Fruit fly (Drosophila melanogaster) whole organism, adult: ENCODE results near the gene Tm2.
A peak's percentile ranks its signal among the peaks of the same experiment; 100 is the strongest.

Source experiments
- CG11617 ChIP-seq: fragments of 200-800 bp; sonication (Bioruptor generic); optimal IDR thresholded peaks from 2 replicates; lab custom pipeline; 2017; ENCODE audit warnings: mild to moderate bottlenecking, missing biosample characterization, missing genetic modification reagents, missing genetic modification characterization
- CG12768 ChIP-seq: fragments of 200-800 bp; sonication (Bioruptor generic); optimal IDR thresholded peaks from 2 replicates; lab custom pipeline; 2017; ENCODE audit warnings: missing biosample characterization, missing genetic modification characterization, mild to moderate bottlenecking, moderate library complexity, missing genetic modification reagents
- CG14711 ChIP-seq: fragments of 200-800 bp; sonication (Bioruptor generic); optimal IDR thresholded peaks from 2 replicates; lab custom pipeline; 2018; ENCODE audit warnings: missing biosample characterization, mild to moderate bottlenecking, missing genetic modification characterization, moderate library complexity
- CG1620 ChIP-seq: fragments of 200-800 bp; sonication (Bioruptor generic); optimal IDR thresholded peaks from 2 replicates; lab custom pipeline; 2016; ENCODE audit warnings: missing biosample characterization, missing genetic modification characterization
- CG33017 ChIP-seq: fragments of 200-800 bp; sonication (Bioruptor generic); optimal IDR thresholded peaks from 2 replicates; lab custom pipeline; 2018; ENCODE audit warnings: missing biosample characterization, mild to moderate bottlenecking, missing genetic modification characterization, moderate library complexity
- CG5204 ChIP-seq: fragments of 200-800 bp; sonication (Bioruptor generic); optimal IDR thresholded peaks from 2 replicates; lab custom pipeline; 2016; ENCODE audit warnings: missing biosample characterization, missing genetic modification characterization
- CG7045 ChIP-seq: fragments of 200-800 bp; sonication (Bioruptor generic); optimal IDR thresholded peaks from 2 replicates; lab custom pipeline; 2017; ENCODE audit warnings: missing biosample characterization, mild to moderate bottlenecking, missing genetic modification characterization
- CG7101 ChIP-seq: fragments of 200-800 bp; sonication (Bioruptor generic); optimal IDR thresholded peaks from 2 replicates; lab custom pipeline; 2018; ENCODE audit warnings: missing biosample characterization, mild to moderate bottlenecking, missing genetic modification characterization, moderate library complexity
- Clk ChIP-seq: fragments of 200-800 bp; sonication (Bioruptor generic); optimal IDR thresholded peaks from 2 replicates; lab custom pipeline; 2017; ENCODE audit warnings: missing biosample characterization, missing genetic modification characterization
- Crg-1 ChIP-seq: fragments of 200-800 bp; sonication (Bioruptor generic); optimal IDR thresholded peaks from 2 replicates; lab custom pipeline; 2016; ENCODE audit warnings: missing biosample characterization, missing genetic modification characterization
- Hr96 ChIP-seq: fragments of 200-800 bp; sonication (Bioruptor generic); optimal IDR thresholded peaks from 2 replicates; lab custom pipeline; 2016; ENCODE audit warnings: missing biosample characterization, missing genetic modification characterization
- Mnt ChIP-seq: fragments of 200-800 bp; sonication (Bioruptor generic); optimal IDR thresholded peaks from 2 replicates; lab custom pipeline; 2016; ENCODE audit warnings: missing biosample characterization, mild to moderate bottlenecking, missing genetic modification characterization
- bab1 ChIP-seq: fragments of 200-800 bp; sonication (Bioruptor generic); optimal IDR thresholded peaks from 3 replicates; lab custom pipeline; 2019; ENCODE audit warnings: missing biosample characterization, mild to moderate bottlenecking, missing genetic modification characterization, moderate library complexity
- cic ChIP-seq: fragments of 200-800 bp; sonication (Bioruptor generic); optimal IDR thresholded peaks from 2 replicates; lab custom pipeline; 2017; ENCODE audit warnings: missing biosample characterization, mild to moderate bottlenecking, missing genetic modification characterization, moderate library complexity
- cnc ChIP-seq, 2 experiments: fragments of >200 bp; optimal IDR thresholded peaks; 2 replicates each; lab custom pipeline; 2017
- kay ChIP-seq: fragments of 200-800 bp; sonication (Bioruptor generic); peaks from one replicate; lab custom pipeline; 2016; ENCODE audit warnings: missing biosample characterization, missing genetic modification characterization, borderline replicate concordance
- ovo ChIP-seq: fragments of 200-800 bp; sonication (Bioruptor generic); optimal IDR thresholded peaks from 2 replicates; lab custom pipeline; 2016; ENCODE audit warnings: missing biosample characterization, missing genetic modification characterization
- pad ChIP-seq: fragments of 200-800 bp; sonication (Bioruptor generic); optimal IDR thresholded peaks from 3 replicates; lab custom pipeline; 2017; ENCODE audit warnings: missing biosample characterization, missing genetic modification characterization, mild to moderate bottlenecking, moderate library complexity, missing genetic modification reagents
- tj ChIP-seq: fragments of 200-800 bp; sonication (Bioruptor generic); optimal IDR thresholded peaks from 3 replicates; lab custom pipeline; 2017; ENCODE audit warnings: missing biosample characterization, mild to moderate bottlenecking, missing genetic modification characterization, moderate library complexity
- toe ChIP-seq: fragments of 200-800 bp; sonication (Bioruptor generic); optimal IDR thresholded peaks from 2 replicates; lab custom pipeline; 2016; ENCODE audit warnings: missing biosample characterization, missing genetic modification characterization

The Tm2 gene

dm6 chr3R:15293878-15294350 lies 16.1 kb upstream of the Tm2 start:
- TF ChIP-seq tj (GFP tag; lab: Kevin White, UChicago): no peak
- TF ChIP-seq CG12768 (GFP tag; lab: Kevin White, UChicago): no peak
- no peak for TF ChIP-seq CG14711
- no peak for TF ChIP-seq Crg-1 (GFP tag; lab: Kevin White, UChicago)
- no peak for TF ChIP-seq Mnt
- no peak for TF ChIP-seq CG1620
- no peak for TF ChIP-seq CG7101
- TF ChIP-seq Hr96 (GFP tag; lab: Kevin White, UChicago): no peak
- no peak for TF ChIP-seq toe (GFP tag; lab: Kevin White, UChicago)
- no peak for TF ChIP-seq CG5204 (GFP tag; lab: Kevin White, UChicago)
- no peak for TF ChIP-seq bab1 (GFP tag; lab: Kevin White, UChicago)
- no peak for TF ChIP-seq cic

DNA sequence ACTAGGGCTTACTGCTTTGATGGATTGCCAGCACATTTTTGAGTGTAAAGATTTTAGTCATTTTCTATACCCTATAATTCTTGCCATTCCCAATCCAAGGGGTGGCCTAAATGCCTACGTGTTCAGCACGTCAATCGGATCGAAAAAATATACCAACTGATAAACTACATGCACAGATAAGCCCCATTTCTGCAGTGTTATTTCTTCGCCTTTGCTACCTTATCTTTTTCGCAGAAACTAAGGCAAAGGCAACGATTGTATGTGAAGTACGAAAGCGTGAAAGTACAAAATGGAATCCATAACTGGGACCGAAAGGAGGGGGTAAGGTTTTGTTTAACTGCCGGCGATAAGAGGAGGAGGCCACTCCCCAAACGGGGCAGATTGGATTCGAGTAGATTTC lies 12.1 kb upstream of the Tm2 start:
- TF ChIP-seq pad (peak; percentile 26), Mnt (peak; percentile 45), CG5204 (GFP tag; lab: Kevin White, UChicago) (no peak), kay (GFP tag; lab: Kevin White, UChicago) (peak; percentile 95), Crg-1 (GFP tag; lab: Kevin White, UChicago) (no peak), tj (GFP tag; lab: Kevin White, UChicago) (no peak), ovo (no peak), CG7045 (GFP tag; lab: Kevin White, UChicago) (no peak), CG12768 (GFP tag; lab: Kevin White, UChicago) (peak; percentile 36), cic (peak; percentile 50)

- TF ChIP-seq kay (GFP tag; lab: Kevin White, UChicago) (no peak), CG1620 (no peak), CG12768 (GFP tag; lab: Kevin White, UChicago) (no peak), tj (GFP tag; lab: Kevin White, UChicago) (no peak), CG14711 (no peak), ovo (no peak), Hr96 (GFP tag; lab: Kevin White, UChicago) (no peak), Crg-1 (GFP tag; lab: Kevin White, UChicago) (no peak), Mnt (no peak), CG11617 (GFP tag; lab: Kevin White, UChicago) (no peak), toe (GFP tag; lab: Kevin White, UChicago) (no peak), CG33017 (no peak), bab1 (GFP tag; lab: Kevin White, UChicago) (no peak), CG7045 (GFP tag; lab: Kevin White, UChicago) (no peak), CG7101 (no peak), pad (no peak), cic (no peak), CG5204 (GFP tag; lab: Kevin White, UChicago) (no peak)
Observed at dm6 chr3R:15305246-15305645, 4.7 kb upstream of the Tm2 start.

DNA sequence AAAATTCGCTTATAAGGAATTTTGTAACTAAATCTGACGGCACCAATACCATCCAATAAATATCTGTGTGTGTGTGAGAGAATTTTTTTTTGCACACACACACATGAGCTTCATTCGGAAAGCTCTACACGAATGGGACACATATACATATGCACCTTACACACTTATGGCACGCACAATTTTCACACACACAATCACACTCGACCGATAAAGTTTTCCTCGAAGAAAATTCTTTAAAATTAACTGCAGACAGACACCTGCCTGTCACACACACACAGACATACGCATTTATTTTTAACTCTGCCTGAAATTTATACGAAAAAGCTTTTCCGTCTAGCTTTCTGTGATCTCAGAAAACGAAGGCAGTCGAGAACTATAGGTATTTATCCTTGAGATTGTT lies 702 bp downstream of the Tm2 start:
- TF ChIP-seq CG1620 (no peak), CG5204 (GFP tag; lab: Kevin White, UChicago) (no peak), Crg-1 (GFP tag; lab: Kevin White, UChicago) (no peak)

- TF ChIP-seq bab1 (GFP tag; lab: Kevin White, UChicago) (no peak), CG33017 (no peak), tj (GFP tag; lab: Kevin White, UChicago) (no peak), CG7101 (no peak), cic (no peak), Clk (GFP tag; lab: Kevin White, UChicago) (no peak), CG1620 (no peak), CG7045 (GFP tag; lab: Kevin White, UChicago) (no peak), CG11617 (GFP tag; lab: Kevin White, UChicago) (no peak), Mnt (no peak), CG5204 (GFP tag; lab: Kevin White, UChicago) (no peak), CG14711 (no peak), Crg-1 (GFP tag; lab: Kevin White, UChicago) (no peak), cnc (optimal IDR thresholded peaks at IDR 0.05; lab: Kevin White, UChicago) (no peak), toe (GFP tag; lab: Kevin White, UChicago) (no peak), Hr96 (GFP tag; lab: Kevin White, UChicago) (no peak), ovo (no peak), kay (GFP tag; lab: Kevin White, UChicago) (no peak)
Observed at dm6 chr3R:15313836-15314235, 3.8 kb downstream of the Tm2 start.

DNA sequence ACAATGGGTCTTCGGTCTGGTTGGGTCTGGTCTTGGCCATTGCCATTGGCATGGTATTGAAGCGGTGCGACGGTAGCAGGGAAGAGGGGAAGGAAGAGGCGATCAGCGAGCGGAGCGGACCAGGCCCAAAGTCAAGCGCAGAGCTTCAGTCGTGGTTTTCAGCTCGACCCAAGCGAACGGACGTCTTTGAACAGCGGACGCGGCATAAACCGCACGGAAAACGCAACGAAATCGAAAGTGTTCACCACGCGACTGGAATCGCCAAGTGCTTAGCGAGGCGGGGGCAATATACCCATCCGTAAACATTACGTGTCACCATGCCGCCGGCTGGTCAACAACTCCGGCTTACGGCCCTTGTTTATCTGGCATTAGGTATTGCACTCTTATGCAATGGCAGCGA lies 6.3 kb downstream of the Tm2 start, which contains the start of gene CG14866:
Gene CG14866, plus strand, starts transcription at position 146 of the 400 bp plus-strand sequence.
- no peak for TF ChIP-seq CG7101
- no peak for TF ChIP-seq CG33017
- TF ChIP-seq CG12768 (GFP tag; lab: Kevin White, UChicago): no peak
- no peak for TF ChIP-seq bab1 (GFP tag; lab: Kevin White, UChicago)
- no peak for TF ChIP-seq Crg-1 (GFP tag; lab: Kevin White, UChicago)
- no peak for TF ChIP-seq tj (GFP tag; lab: Kevin White, UChicago)
- no peak for TF ChIP-seq CG7045 (GFP tag; lab: Kevin White, UChicago)
- TF ChIP-seq ovo: no peak
- TF ChIP-seq kay (GFP tag; lab: Kevin White, UChicago): no peak
- TF ChIP-seq Mnt: no peak
- TF ChIP-seq pad: no peak
- no peak for TF ChIP-seq CG11617 (GFP tag; lab: Kevin White, UChicago)
